Worm (Caenorhabditis elegans): ENCODE results near the gene F10E9.10.

DNA sequence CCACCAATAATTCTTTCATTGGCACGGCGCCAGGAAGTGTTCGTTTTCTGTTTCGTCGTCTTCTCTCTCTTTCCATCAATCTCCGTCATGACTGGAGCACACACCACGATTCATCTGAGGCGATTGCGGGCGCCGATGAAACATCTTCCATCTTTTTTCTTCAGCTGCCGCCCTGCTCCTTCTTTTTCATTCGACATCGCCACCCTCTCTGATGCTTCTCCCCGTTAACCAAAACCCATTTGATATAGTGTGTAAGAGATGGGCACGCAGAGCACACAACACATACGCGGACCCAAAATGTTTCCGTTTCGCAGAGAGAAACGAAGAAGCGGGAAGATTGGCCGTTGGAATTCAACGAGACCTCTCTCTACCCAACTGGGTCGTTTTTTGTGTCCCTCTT is 32.6 kb downstream of the F10E9.10 start:
- no peak for TF ChIP-seq sea-2 (GFP tag; IDR thresholded peaks at IDR 0.05)
- TF ChIP-seq B0019.2 (GFP tag; conservative IDR thresholded peaks at IDR 0.05) = no peak
- TF ChIP-seq unc-130 (GFP tag; optimal IDR thresholded peaks at IDR 0.05) = no peak
- no peak for TF ChIP-seq rec-8 (tag; optimal IDR thresholded peaks at IDR 0.05)
- TF ChIP-seq B0035.1 (tag; optimal IDR thresholded peaks at IDR 0.05) = no peak
- TF ChIP-seq ama-1 (optimal IDR thresholded peaks at IDR 0.05) = no peak
- TF ChIP-seq ama-1 (GFP tag; optimal IDR thresholded peaks at IDR 0.05) = no peak
- TF ChIP-seq Y53G8AR.9 (GFP tag; conservative IDR thresholded peaks at IDR 0.05) = no peak
- no peak for TF ChIP-seq ceh-58 (GFP tag; IDR thresholded peaks at IDR 0.05)
